Fruit fly (Drosophila melanogaster): ENCODE results near the gene CG3513.

Gene CG3513

dm6 chr2L:3712949-3713416 is 20.0 kb upstream of the CG3513 start, which contains the start of the genes CG31955 and CG2818:
Gene CG31955, minus strand, starts transcription at chr2L:3713105.
Gene CG2818, plus strand, starts transcription at chr2L:3713360.
- TF ChIP-seq ey (GFP tag; optimal IDR thresholded peaks at IDR 0.05) (peak; percentile 38), fru (GFP tag; optimal IDR thresholded peaks at IDR 0.05) (peak; percentile 6), Rel (GFP tag; optimal IDR thresholded peaks at IDR 0.05) (no peak), Rel (tag; optimal IDR thresholded peaks at IDR 0.05) (peak; percentile 9), woc (GFP tag; optimal IDR thresholded peaks at IDR 0.05) (peak; percentile 34), Myc (optimal IDR thresholded peaks at IDR 0.05) (peak; percentile 55), CrebA (GFP tag; optimal IDR thresholded peaks at IDR 0.05; ENCODE audit: borderline replicate concordance) (no peak), HLH106 (tag; optimal IDR thresholded peaks at IDR 0.05) (peak; percentile 17), Jra (GFP tag; optimal IDR thresholded peaks at IDR 0.05) (peak; percentile 47), foxo (GFP tag; optimal IDR thresholded peaks at IDR 0.05) (peak; percentile 28 to 32), dl (GFP tag; optimal IDR thresholded peaks at IDR 0.05; ENCODE audit: insufficient read depth in 1 of 2, partially characterized antibody in 2 of 2) (no peak), GATAd (GFP tag; optimal IDR thresholded peaks at IDR 0.05) (peak; percentile 1), psq (GFP tag; optimal IDR thresholded peaks at IDR 0.05) (peak; percentile 3), OdsH (GFP tag; optimal IDR thresholded peaks at IDR 0.05) (peak; percentile 18), tai (GFP tag; optimal IDR thresholded peaks at IDR 0.05) (no peak), rgr (GFP tag; optimal IDR thresholded peaks at IDR 0.05) (peak; percentile 47), h (GFP tag; optimal IDR thresholded peaks at IDR 0.05) (peak; percentile 47)

dm6 chr2L:3711665-3712064 is 18.7 kb upstream of the CG3513 start, which contains the start of gene cutlet:
Gene cutlet, minus strand, starts transcription at chr2L:3711748.
- TF ChIP-seq usp (GFP tag; optimal IDR thresholded peaks at IDR 0.05) (no peak), h (GFP tag; optimal IDR thresholded peaks at IDR 0.05) (peak; percentile 10), Hnf4 (GFP tag; optimal IDR thresholded peaks at IDR 0.05) (no peak), Rel (GFP tag; optimal IDR thresholded peaks at IDR 0.05) (no peak), Rel (tag; optimal IDR thresholded peaks at IDR 0.05) (no peak), sage (GFP tag; optimal IDR thresholded peaks at IDR 0.05) (no peak), OdsH (GFP tag; optimal IDR thresholded peaks at IDR 0.05) (no peak), CG32264 (GFP tag; optimal IDR thresholded peaks at IDR 0.05) (no peak), brk (GFP tag; optimal IDR thresholded peaks at IDR 0.05) (no peak), Hr83 (GFP tag; optimal IDR thresholded peaks at IDR 0.05; ENCODE audit: poor library complexity, severe bottlenecking) (no peak), Myc (optimal IDR thresholded peaks at IDR 0.05) (no peak), Dif (GFP tag; optimal IDR thresholded peaks at IDR 0.05; ENCODE audit: partially characterized antibody) (peak; percentile 41), Vsx2 (GFP tag; optimal IDR thresholded peaks at IDR 0.05; ENCODE audit: partially characterized antibody) (no peak), foxo (GFP tag; optimal IDR thresholded peaks at IDR 0.05) (peak in 1 of 2 experiments; percentile 16), fru (GFP tag; optimal IDR thresholded peaks at IDR 0.05) (no peak), rgr (GFP tag; optimal IDR thresholded peaks at IDR 0.05) (peak; percentile 29), dsf (GFP tag; optimal IDR thresholded peaks at IDR 0.05; ENCODE audit: borderline replicate concordance) (no peak), Jra (GFP tag; optimal IDR thresholded peaks at IDR 0.05) (no peak), Abd-B (GFP tag; optimal IDR thresholded peaks at IDR 0.05) (no peak), CrebA (GFP tag; optimal IDR thresholded peaks at IDR 0.05; ENCODE audit: borderline replicate concordance) (no peak), GATAd (GFP tag; optimal IDR thresholded peaks at IDR 0.05) (no peak), Sp1 (GFP tag; optimal IDR thresholded peaks at IDR 0.05) (no peak), Dfd (GFP tag; optimal IDR thresholded peaks at IDR 0.05) (no peak), psq (GFP tag; optimal IDR thresholded peaks at IDR 0.05) (no peak), lola (GFP tag; optimal IDR thresholded peaks at IDR 0.05) (no peak), dmrt93B (GFP tag; optimal IDR thresholded peaks at IDR 0.05) (no peak), HLH106 (tag; optimal IDR thresholded peaks at IDR 0.05) (peak; percentile 28), N (GFP tag; optimal IDR thresholded peaks at IDR 0.05) (no peak), pan (optimal IDR thresholded peaks at IDR 0.05) (no peak), CG9705 (GFP tag; optimal IDR thresholded peaks at IDR 0.05) (no peak), dl (GFP tag; optimal IDR thresholded peaks at IDR 0.05; ENCODE audit: insufficient read depth in 1 of 2, partially characterized antibody in 2 of 2) (no peak)

- TF ChIP-seq Rel (GFP tag; optimal IDR thresholded peaks at IDR 0.05), result no peak
- no peak for TF ChIP-seq Rel (tag; optimal IDR thresholded peaks at IDR 0.05)
- TF ChIP-seq Hnf4 (GFP tag; optimal IDR thresholded peaks at IDR 0.05), result no peak
- no peak for TF ChIP-seq Vsx2 (GFP tag; optimal IDR thresholded peaks at IDR 0.05; ENCODE audit: partially characterized antibody)
- no peak for TF ChIP-seq Dif (GFP tag; optimal IDR thresholded peaks at IDR 0.05; ENCODE audit: partially characterized antibody)
- no peak for TF ChIP-seq HLH106 (tag; optimal IDR thresholded peaks at IDR 0.05)
- no peak for TF ChIP-seq OdsH (GFP tag; optimal IDR thresholded peaks at IDR 0.05)
- no peak for TF ChIP-seq sv (GFP tag; optimal IDR thresholded peaks at IDR 0.05)
- no peak for TF ChIP-seq jim (GFP tag; optimal IDR thresholded peaks at IDR 0.05)
- no peak for TF ChIP-seq rgr (GFP tag; optimal IDR thresholded peaks at IDR 0.05)
Observed at dm6 chr2L:3706963-3707362, 14.0 kb upstream of the CG3513 start, which contains the start of gene CG31777. Gene CG31777, minus strand, starts transcription at chr2L:3707063.

Data from whole organism, wandering third instar larva.